Worm (Caenorhabditis elegans): ENCODE results near the gene set-12.

Gene set-12

DNA sequence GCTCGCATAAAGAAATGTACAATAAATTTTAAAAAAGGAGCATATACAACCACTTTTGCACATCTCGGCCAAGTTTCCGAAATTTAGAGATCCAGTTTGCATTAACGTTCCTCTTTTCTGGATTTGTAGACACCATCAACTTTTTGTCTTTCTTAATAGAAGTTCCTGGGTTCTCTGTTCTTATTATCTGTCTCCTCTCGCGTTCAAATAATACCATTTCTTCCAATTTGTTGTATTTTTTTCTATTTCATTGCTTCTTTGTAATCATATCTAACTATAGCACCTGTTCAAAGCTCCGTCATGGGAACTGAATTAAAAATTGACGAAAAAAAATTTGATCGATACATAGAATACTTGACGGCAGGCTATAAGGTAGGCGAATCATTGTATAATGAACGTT, 3.3 kb upstream of the set-12 start, which contains the start of gene K09F5.1:
Gene K09F5.1, plus strand, starts transcription at position 301 of the 400 bp plus-strand sequence.
- TF ChIP-seq ztf-11 (tag; optimal IDR thresholded peaks at IDR 0.05) (no peak), zip-8 (tag; optimal IDR thresholded peaks at IDR 0.05) (no peak), nhr-28 (tag; optimal IDR thresholded peaks at IDR 0.05) (no peak), mab-5 (tag; optimal IDR thresholded peaks at IDR 0.05) (no peak), sptf-1 (tag; optimal IDR thresholded peaks at IDR 0.05) (no peak), elt-1 (tag; optimal IDR thresholded peaks at IDR 0.05; ENCODE audit: borderline replicate concordance, insufficient read depth) (no peak), lin-13 (tag; optimal IDR thresholded peaks at IDR 0.05) (no peak), nhr-237 (tag; optimal IDR thresholded peaks at IDR 0.05) (no peak), pha-4 (tag; optimal IDR thresholded peaks at IDR 0.05) (no peak), mls-2 (tag; optimal IDR thresholded peaks at IDR 0.05) (no peak), bed-3 (GFP tag; optimal IDR thresholded peaks at IDR 0.05) (no peak), unc-39 (tag; optimal IDR thresholded peaks at IDR 0.05) (no peak), unc-120 (tag; optimal IDR thresholded peaks at IDR 0.05; ENCODE audit: poor library complexity, severe bottlenecking) (no peak)

DNA sequence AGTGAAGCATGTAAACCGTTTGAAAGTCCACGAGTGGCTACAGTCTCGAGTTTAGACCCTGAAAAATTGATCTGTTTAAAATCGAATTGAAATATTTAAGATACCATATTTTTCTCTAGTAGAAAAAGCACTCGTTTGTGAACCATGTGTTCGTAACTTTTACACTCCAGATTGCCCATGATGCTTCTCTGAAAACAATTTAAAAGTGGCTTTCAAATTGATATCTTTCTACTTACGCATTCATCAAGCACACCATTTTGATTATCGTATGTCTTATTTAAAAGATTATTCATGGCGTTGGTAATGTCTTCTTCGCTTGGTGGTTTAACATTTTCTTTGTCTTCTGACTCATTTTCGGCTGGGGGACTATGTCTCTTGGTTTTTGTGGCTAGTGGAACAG, 2.5 kb downstream of the set-12 start:
- TF ChIP-seq zip-8 (tag; optimal IDR thresholded peaks at IDR 0.05) (no peak), blmp-1 (tag; optimal IDR thresholded peaks at IDR 0.05) (no peak), tbx-8 (GFP tag; optimal IDR thresholded peaks at IDR 0.05) (no peak), sptf-1 (tag; optimal IDR thresholded peaks at IDR 0.05) (no peak), unc-62 (GFP tag; optimal IDR thresholded peaks at IDR 0.05) (no peak), snpc-4 (tag; optimal IDR thresholded peaks at IDR 0.05) (no peak), M03D4.4 (tag; optimal IDR thresholded peaks at IDR 0.05) (no peak), nhr-76 (tag; optimal IDR thresholded peaks at IDR 0.05) (no peak), lin-32 (GFP tag; optimal IDR thresholded peaks at IDR 0.05) (no peak), nhr-237 (tag; optimal IDR thresholded peaks at IDR 0.05) (no peak), nhr-12 (tag; optimal IDR thresholded peaks at IDR 0.05) (no peak), lsy-2 (tag; optimal IDR thresholded peaks at IDR 0.05) (no peak), mab-5 (tag; optimal IDR thresholded peaks at IDR 0.05) (no peak), bed-3 (GFP tag; optimal IDR thresholded peaks at IDR 0.05) (no peak), sem-2 (GFP tag; optimal IDR thresholded peaks at IDR 0.05) (no peak), drap-1 (GFP tag; optimal IDR thresholded peaks at IDR 0.05) (no peak), hlh-1 (tag; optimal IDR thresholded peaks at IDR 0.05) (no peak), ham-2 (GFP tag; optimal IDR thresholded peaks at IDR 0.05) (no peak), ceh-83 (GFP tag; optimal IDR thresholded peaks at IDR 0.05) (no peak), pha-4 (tag; optimal IDR thresholded peaks at IDR 0.05) (no peak)

DNA sequence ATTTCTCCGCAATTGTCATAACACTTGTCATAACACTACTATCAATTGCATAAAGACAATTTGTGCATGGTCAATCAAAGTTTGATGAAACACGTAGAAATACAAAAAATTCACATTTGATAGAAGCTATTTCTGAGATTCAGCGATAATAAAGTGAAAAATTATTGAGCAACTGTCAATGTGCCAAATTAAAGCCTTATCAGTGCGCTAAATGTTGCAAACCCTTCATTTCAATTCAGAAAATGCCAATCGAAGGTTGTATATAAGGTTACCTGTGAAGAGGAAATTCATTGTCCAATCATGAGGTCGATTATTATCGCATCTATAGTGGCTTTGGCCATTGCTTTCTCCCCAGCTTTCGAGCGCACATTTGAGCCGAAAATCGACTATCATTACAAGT, 8.5 kb downstream of the set-12 start, which contains the start of gene vit-1:
Gene vit-1, plus strand, starts transcription at position 289 of the 400 bp plus-strand sequence.
- TF ChIP-seq bed-3 (GFP tag; optimal IDR thresholded peaks at IDR 0.05), result no peak
- no peak for TF ChIP-seq flh-1 (GFP tag; optimal IDR thresholded peaks at IDR 0.05)

DNA sequence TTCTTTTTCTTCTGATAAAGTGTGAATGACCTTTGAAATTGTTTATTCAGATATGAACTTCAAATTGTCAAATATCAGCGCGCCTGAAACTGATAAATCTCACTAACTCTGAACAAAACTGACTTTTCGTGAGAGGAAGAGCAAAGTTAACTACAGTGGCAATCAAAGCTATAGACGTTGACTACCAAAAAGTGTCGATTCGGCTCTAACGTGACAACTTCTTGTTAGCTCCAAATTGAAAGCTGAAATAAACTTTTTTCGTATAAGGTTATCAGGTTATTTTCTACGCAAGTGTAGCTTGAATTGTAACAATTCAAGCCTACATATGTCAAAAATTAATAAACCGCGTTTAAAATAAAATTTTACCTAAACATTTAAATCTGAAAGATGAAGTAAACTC, 9.7 kb downstream of the set-12 start:
- TF ChIP-seq bed-3 (GFP tag; optimal IDR thresholded peaks at IDR 0.05), result no peak
- TF ChIP-seq lin-32 (GFP tag; optimal IDR thresholded peaks at IDR 0.05), result no peak
- TF ChIP-seq elt-1 (tag; optimal IDR thresholded peaks at IDR 0.05; ENCODE audit: borderline replicate concordance, insufficient read depth), result no peak
- TF ChIP-seq nhr-237 (tag; optimal IDR thresholded peaks at IDR 0.05), result no peak
- TF ChIP-seq sem-2 (GFP tag; optimal IDR thresholded peaks at IDR 0.05), result no peak

DNA sequence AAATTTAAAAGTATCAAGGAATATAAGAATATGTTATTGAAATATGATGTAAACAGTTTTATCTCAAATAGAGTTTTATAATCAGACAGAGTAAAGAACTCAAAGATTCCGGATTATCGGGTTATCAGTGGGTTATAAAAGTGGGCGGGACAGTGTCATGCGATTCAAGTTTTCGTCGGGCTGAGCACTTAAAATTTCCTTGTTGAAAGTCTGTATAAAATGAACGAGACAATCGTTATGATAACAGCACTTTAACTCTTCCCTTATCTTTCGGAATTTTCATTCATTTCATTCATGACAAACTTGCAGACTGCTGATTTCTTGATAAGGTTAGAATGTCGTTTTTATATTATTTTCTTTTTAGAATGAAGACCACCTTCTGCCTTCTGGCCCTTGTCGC, 10.5 kb downstream of the set-12 start, which contains the start of gene spp-14:
Gene spp-14, plus strand, starts transcription at position 365 of the 400 bp plus-strand sequence.
- no peak for TF ChIP-seq ces-1 (GFP tag; optimal IDR thresholded peaks at IDR 0.05)
- TF ChIP-seq unc-120 (tag; optimal IDR thresholded peaks at IDR 0.05; ENCODE audit: poor library complexity, severe bottlenecking), result no peak
- no peak for TF ChIP-seq bed-3 (GFP tag; optimal IDR thresholded peaks at IDR 0.05)
- no peak for TF ChIP-seq lsy-2 (tag; optimal IDR thresholded peaks at IDR 0.05)
- no peak for TF ChIP-seq elt-1 (tag; optimal IDR thresholded peaks at IDR 0.05; ENCODE audit: borderline replicate concordance, insufficient read depth)
- no peak for TF ChIP-seq ztf-11 (tag; optimal IDR thresholded peaks at IDR 0.05)
- TF ChIP-seq unc-39 (tag; optimal IDR thresholded peaks at IDR 0.05), result no peak
- TF ChIP-seq M03D4.4 (tag; optimal IDR thresholded peaks at IDR 0.05), result no peak
- TF ChIP-seq ceh-39 (tag; optimal IDR thresholded peaks at IDR 0.05), result no peak
- no peak for TF ChIP-seq nhr-28 (tag; optimal IDR thresholded peaks at IDR 0.05)
- no peak for TF ChIP-seq unc-62 (GFP tag; optimal IDR thresholded peaks at IDR 0.05)

All from whole organism, mixed stage, embryonic.